Worm (Caenorhabditis elegans) whole organism, early embryonic: ENCODE data around the gene F42E8.1.

Experiments
- F13C5.2 ChIP-seq: sonication (generic microtip); optimal IDR thresholded peaks from 2 replicates; lab custom pipeline; 2017; ENCODE audit warnings: mild to moderate bottlenecking, missing genetic modification characterization, inconsistent platforms, missing compliant biosample characterization
- aly-1 ChIP-seq: sonication (generic microtip); optimal IDR thresholded peaks from 2 replicates; lab custom pipeline; 2016; ENCODE audit warnings: missing genetic modification characterization, missing compliant biosample characterization
- ama-1 ChIP-seq: fragments of 150-350 bp; optimal IDR thresholded peaks from 2 replicates; lab custom pipeline; 2014
- ceh-36 ChIP-seq: sonication (generic microtip); optimal IDR thresholded peaks from 2 replicates; lab custom pipeline; 2016; ENCODE audit warnings: missing genetic modification characterization, inconsistent platforms, missing compliant biosample characterization
- ets-7 ChIP-seq: sonication (generic microtip); optimal IDR thresholded peaks from 2 replicates; lab custom pipeline; 2016; ENCODE audit warnings: missing genotype, missing genetic modification characterization, missing compliant biosample characterization
- flt-1 ChIP-seq: fragments of 200-800 bp; sonication (Bioruptor generic); IDR thresholded peaks from 2 replicates; pipeline ENCODE4 v1.3.6; 2022; ENCODE audit warnings: missing genetic modification characterization, missing compliant biosample characterization
- hmg-4 ChIP-seq: fragments of 200-800 bp; sonication (Bioruptor generic); optimal IDR thresholded peaks from 2 replicates; lab custom pipeline; 2018; ENCODE audit warnings: mild to moderate bottlenecking, missing genetic modification characterization, missing compliant biosample characterization
- hnd-1 ChIP-seq: sonication (generic microtip); optimal IDR thresholded peaks from 2 replicates; lab custom pipeline; 2016; ENCODE audit warnings: missing genetic modification characterization, missing compliant biosample characterization
- pes-1 ChIP-seq: fragments of 200-800 bp; sonication (Bioruptor generic); IDR thresholded peaks from 2 replicates; pipeline ENCODE4 v1.3.6; 2022; ENCODE audit warnings: missing genetic modification reagents, missing genetic modification characterization, missing compliant biosample characterization
- tbx-11 ChIP-seq: fragments of 200-800 bp; sonication (Bioruptor generic); IDR thresholded peaks from 2 replicates; pipeline ENCODE4 v1.3.6; 2022; ENCODE audit warnings: missing genetic modification characterization, missing compliant biosample characterization

DNA sequence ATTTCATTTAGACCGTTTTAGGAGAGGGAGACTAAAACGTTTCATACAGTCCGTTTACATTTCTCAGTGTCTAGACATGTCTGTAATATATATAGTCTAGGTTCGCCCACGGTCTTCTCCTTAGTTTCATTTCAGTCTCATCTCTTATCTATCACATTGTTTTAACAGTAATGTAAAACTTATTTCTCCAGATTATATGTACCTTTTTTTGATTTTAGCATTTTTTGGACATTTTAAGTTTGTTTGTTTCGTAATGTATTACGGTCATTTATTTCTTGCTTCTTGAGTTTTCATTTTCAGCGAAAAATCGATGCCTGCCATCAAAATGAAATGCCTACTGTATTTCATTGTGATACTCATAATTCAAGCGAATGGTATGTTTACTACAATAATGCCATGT is 48.1 kb upstream of the F42E8.1 start, which contains the start of gene F15B9.6:
- no peak for TF ChIP-seq pes-1
- TF ChIP-seq aly-1 (tag; lab: Kevin White, UChicago): no peak
- TF ChIP-seq hmg-4 (GFP tag; lab: Kevin White, UChicago): no peak
- no peak for TF ChIP-seq ama-1
- TF ChIP-seq flt-1: no peak
- no peak for TF ChIP-seq ceh-36 (tag; lab: Kevin White, UChicago)
- no peak for TF ChIP-seq tbx-11
- TF ChIP-seq hnd-1 (tag; lab: Kevin White, UChicago): no peak
- no peak for TF ChIP-seq ets-7 (tag; lab: Kevin White, UChicago)
- TF ChIP-seq F13C5.2 (tag; lab: Kevin White, UChicago): no peak
